Worm (Caenorhabditis elegans) whole organism, L4 larva: Measurements from ENCODE around the gene C33B4.5.

Experiments used
- dve-1 ChIP-seq: sonication (generic microtip); optimal IDR thresholded peaks from 2 replicates; lab custom pipeline; 2017; ENCODE audit warnings: antibody characterized with exemption, mild to moderate bottlenecking, missing genetic modification characterization, missing compliant biosample characterization; ENCODE audit not compliant: insufficient read depth
- hif-1 ChIP-seq, 2 experiments: sonication (generic microtip); optimal IDR thresholded peaks; 2 replicates each; lab custom pipeline; 2016 to 2017; ENCODE audit warnings: missing compliant biosample characterization in 2 of 2, missing genetic modification characterization in 2 of 2, missing genetic modification reagents in 2 of 2, missing genotype in 2 of 2, mild to moderate bottlenecking in 1 of 2
- mdl-1 ChIP-seq, 2 experiments: fragments of 150-350 bp in 1 of 2; sonication (generic microtip) in 1 of 2; optimal IDR thresholded peaks; 2 replicates each; lab custom pipeline; 2014 to 2017; ENCODE audit warnings: missing biosample characterization in 2 of 2, missing genetic modification characterization in 2 of 2
- nhr-237 ChIP-seq: sonication (generic microtip); optimal IDR thresholded peaks from 2 replicates; lab custom pipeline; 2017; ENCODE audit warnings: missing biosample characterization, missing genetic modification characterization
- nhr-28 ChIP-seq: fragments of 150-350 bp; optimal IDR thresholded peaks from 2 replicates; lab custom pipeline; 2014; ENCODE audit warnings: missing biosample characterization, missing genetic modification characterization
- nhr-48 ChIP-seq: sonication (generic microtip); optimal IDR thresholded peaks from 2 replicates; lab custom pipeline; 2016; ENCODE audit warnings: mild to moderate bottlenecking, missing genetic modification characterization, missing compliant biosample characterization
- nhr-6 ChIP-seq: fragments of 150-350 bp; optimal IDR thresholded peaks from 2 replicates; lab custom pipeline; 2014; ENCODE audit warnings: missing biosample characterization, missing genetic modification characterization
- pqm-1 ChIP-seq: sonication (generic microtip); optimal IDR thresholded peaks from 2 replicates; lab custom pipeline; 2017; ENCODE audit warnings: missing biosample characterization, missing genetic modification characterization
- sdz-12 ChIP-seq: fragments of 200-800 bp; sonication (Bioruptor generic); optimal IDR thresholded peaks from 2 replicates; lab custom pipeline; 2018; ENCODE audit warnings: mild to moderate bottlenecking, missing genetic modification characterization, missing compliant biosample characterization
- snpc-1.2 ChIP-seq: fragments of 200-800 bp; sonication (Bioruptor generic); IDR thresholded peaks from 2 replicates; pipeline ENCODE4 v1.3.6; 2022; ENCODE audit warnings: missing genetic modification reagents, missing genetic modification characterization, missing compliant biosample characterization
- unc-62 ChIP-seq, 3 experiments: fragments of 150-350 bp in 1 of 3; sonication (generic microtip); optimal IDR thresholded peaks in 2 of 3; peaks in 1 of 3; 1 replicate in 1 of 3; 2 replicates in 2 of 3; lab custom pipeline; 2014 to 2017; ENCODE audit warnings: missing biosample characterization in 3 of 3, missing genetic modification characterization in 3 of 3, missing genetic modification reagents in 3 of 3, missing genotype in 1 of 3
- zag-1 ChIP-seq: fragments of 150-350 bp; optimal IDR thresholded peaks from 2 replicates; lab custom pipeline; 2014; ENCODE audit warnings: missing biosample characterization, missing genetic modification characterization
- zip-2 ChIP-seq: fragments of 150-350 bp; optimal IDR thresholded peaks from 2 replicates; lab custom pipeline; 2014; ENCODE audit warnings: missing biosample characterization, missing genetic modification characterization

DNA sequence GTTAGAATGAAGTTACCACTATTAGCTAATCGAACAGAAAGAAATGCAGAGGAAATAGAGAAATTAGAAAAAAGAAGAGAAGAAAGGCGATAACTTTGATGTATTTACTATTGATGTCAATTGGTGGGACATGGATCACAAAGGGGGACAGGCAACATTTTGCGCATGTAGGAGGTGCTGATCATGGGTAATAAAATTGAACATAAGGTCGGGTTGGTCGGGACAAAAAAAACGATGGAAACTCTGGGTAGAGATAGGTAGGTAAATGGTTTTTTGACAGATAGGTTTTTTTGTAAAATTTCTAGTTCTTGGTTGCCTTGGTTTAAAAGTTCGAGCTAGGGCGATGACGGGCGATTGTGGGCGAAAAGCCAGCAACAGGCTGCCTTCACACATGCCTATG, 7.7 kb downstream of the C33B4.5 start, which contains the start of gene shn-1:
- TF ChIP-seq zip-2 (no peak), mdl-1 (tag; optimal IDR thresholded peaks at IDR 0.05; lab: Kevin White, UChicago) (no peak), snpc-1.2 (GFP tag; lab: Robert Waterston, UW) (no peak), nhr-48 (no peak), pqm-1 (tag; lab: Kevin White, UChicago) (no peak), unc-62 (GFP tag; optimal IDR thresholded peaks at IDR 0.05 in 1 of 2; lab: Kevin White, UChicago) (no peak), unc-62 (tag; optimal IDR thresholded peaks at IDR 0.05; lab: Kevin White, UChicago) (no peak), nhr-28 (no peak), zag-1 (tag; lab: Kevin White, UChicago) (no peak), nhr-237 (no peak), hif-1 (tag; optimal IDR thresholded peaks at IDR 0.05; lab: Kevin White, UChicago) (no peak), dve-1 (tag; lab: Kevin White, UChicago) (no peak), nhr-6 (tag; lab: Kevin White, UChicago) (no peak), sdz-12 (GFP tag; lab: Kevin White, UChicago) (no peak)
